Fruit fly (Drosophila melanogaster) whole organism, embryonic: Measurements from ENCODE around the gene CG11920.

Experiments used
- Awh ChIP-seq: fragments of 200-800 bp; sonication (Bioruptor generic); IDR thresholded peaks from 2 replicates; pipeline ENCODE4, ENCODE4 v1.3.6; 2022; ENCODE audit warnings: missing biosample characterization, missing genetic modification characterization
- B-H1 ChIP-seq: fragments of 200-800 bp; sonication (Bioruptor generic); IDR thresholded peaks from 3 replicates; pipeline ENCODE4 v1.3.6; 2022; ENCODE audit warnings: missing biosample characterization, missing genetic modification characterization
- CG10274 ChIP-seq: fragments of 200-800 bp; sonication (Bioruptor generic); optimal IDR thresholded peaks from 3 replicates; lab custom pipeline; 2017; ENCODE audit warnings: missing biosample characterization, mild to moderate bottlenecking, missing genetic modification characterization
- CG10321 ChIP-seq: fragments of 200-800 bp; sonication (Bioruptor generic); IDR thresholded peaks from 2 replicates; pipeline ENCODE4 v1.3.6; 2022; ENCODE audit warnings: missing biosample characterization, missing genetic modification characterization
- CG10543 ChIP-seq: fragments of 200-800 bp; sonication (Bioruptor generic); optimal IDR thresholded peaks from 3 replicates; lab custom pipeline; 2017; ENCODE audit warnings: missing biosample characterization, mild to moderate bottlenecking, missing genetic modification characterization, moderate library complexity
- CG10979 ChIP-seq: fragments of 200-800 bp; sonication (Bioruptor generic); optimal IDR thresholded peaks from 2 replicates; lab custom pipeline; 2018; ENCODE audit warnings: missing biosample characterization, mild to moderate bottlenecking, missing genetic modification characterization, moderate library complexity
- CG12299 ChIP-seq: fragments of 200-800 bp; sonication (Bioruptor generic); optimal IDR thresholded peaks from 2 replicates; lab custom pipeline; 2018; ENCODE audit warnings: missing biosample characterization, mild to moderate bottlenecking, missing genetic modification characterization
- CG13287 ChIP-seq: fragments of 200-800 bp; sonication (Bioruptor generic); IDR thresholded peaks from 2 replicates; pipeline ENCODE4 v1.3.6; 2022; ENCODE audit warnings: missing biosample characterization, missing genetic modification characterization; ENCODE audit not compliant: partially characterized antibody
- CG13296 ChIP-seq: fragments of 200-800 bp; sonication (Bioruptor generic); optimal IDR thresholded peaks from 3 replicates; lab custom pipeline; 2018; ENCODE audit warnings: missing biosample characterization, mild to moderate bottlenecking, missing genetic modification characterization
- CG14860 ChIP-seq: fragments of 200-800 bp; sonication (Bioruptor generic); IDR thresholded peaks from 3 replicates; pipeline ENCODE4 v1.3.6; 2022; ENCODE audit warnings: missing biosample characterization, missing genetic modification characterization; ENCODE audit not compliant: partially characterized antibody
- CG17361 ChIP-seq: fragments of 200-800 bp; sonication (Bioruptor generic); IDR thresholded peaks from 3 replicates; pipeline ENCODE4 v1.3.6; 2022; ENCODE audit warnings: missing biosample characterization, missing genetic modification characterization
- CG2120 ChIP-seq: fragments of 200-800 bp; sonication (Bioruptor generic); optimal IDR thresholded peaks from 3 replicates; lab custom pipeline; 2016; ENCODE audit warnings: missing biosample characterization, missing genetic modification characterization
- CG30403 ChIP-seq: fragments of 200-800 bp; sonication (Bioruptor generic); optimal IDR thresholded peaks from 3 replicates; lab custom pipeline; 2016; ENCODE audit warnings: missing biosample characterization, missing genetic modification characterization
- CG32772 ChIP-seq: fragments of 200-800 bp; sonication (Bioruptor generic); IDR thresholded peaks from 2 replicates; pipeline ENCODE4 v1.3.6; 2022; ENCODE audit warnings: missing biosample characterization, missing genetic modification characterization
- CG34376 ChIP-seq: fragments of 200-800 bp; sonication (Bioruptor generic); optimal IDR thresholded peaks from 2 replicates; lab custom pipeline; 2018; ENCODE audit warnings: missing biosample characterization, mild to moderate bottlenecking, missing genetic modification characterization
- CG5953 ChIP-seq: fragments of 200-800 bp; sonication (Bioruptor generic); IDR thresholded peaks from 2 replicates; pipeline ENCODE4 v1.3.6; 2022; ENCODE audit warnings: missing biosample characterization, missing genetic modification characterization
- CG6175 ChIP-seq: fragments of 200-800 bp; sonication (Bioruptor generic); IDR thresholded peaks from 3 replicates; pipeline ENCODE4 v1.3.6; 2022; ENCODE audit warnings: missing biosample characterization, missing genetic modification characterization
- CG6689 ChIP-seq: fragments of 200-800 bp; sonication (Bioruptor generic); IDR thresholded peaks from 2 replicates; pipeline ENCODE4 v1.3.6; 2022; ENCODE audit warnings: missing biosample characterization, missing genetic modification characterization
- CG6854 ChIP-seq: fragments of 200-800 bp; sonication (Bioruptor generic); optimal IDR thresholded peaks from 3 replicates; lab custom pipeline; 2017; ENCODE audit warnings: missing biosample characterization, mild to moderate bottlenecking, missing genetic modification characterization
- CG8290 ChIP-seq, 3 experiments: fragments of 200-800 bp; sonication (Bioruptor generic); optimal IDR thresholded peaks; 2 replicates each; lab custom pipeline; 2016 to 2019; ENCODE audit warnings: missing biosample characterization in 3 of 3, missing genetic modification characterization in 3 of 3, mild to moderate bottlenecking in 2 of 3, moderate library complexity in 1 of 3
- CG9797 ChIP-seq: fragments of 200-800 bp; sonication (Bioruptor generic); optimal IDR thresholded peaks from 3 replicates; lab custom pipeline; 2018; ENCODE audit warnings: missing biosample characterization, mild to moderate bottlenecking, missing genetic modification characterization
- CHES-1-like ChIP-seq: fragments of 200-800 bp; sonication (Bioruptor generic); optimal IDR thresholded peaks from 2 replicates; lab custom pipeline; 2016; ENCODE audit warnings: missing biosample characterization, missing genetic modification characterization
- Deaf1 ChIP-seq: fragments of 200-800 bp; optimal IDR thresholded peaks from 3 replicates; lab custom pipeline; 2019; ENCODE audit warnings: missing biosample characterization, mild to moderate bottlenecking, missing genetic modification characterization, moderate library complexity
- Drgx ChIP-seq: fragments of 200-800 bp; sonication (Bioruptor generic); IDR thresholded peaks from 2 replicates; pipeline ENCODE4 v1.3.6; 2022; ENCODE audit warnings: missing biosample characterization, missing genetic modification characterization
- Ets65A ChIP-seq: fragments of 200-800 bp; sonication (Bioruptor generic); peaks from one replicate; lab custom pipeline; 2016; ENCODE audit warnings: missing biosample characterization, missing genetic modification characterization
- Hr51 ChIP-seq, 2 experiments: fragments of 200-800 bp; sonication (Bioruptor generic); optimal IDR thresholded peaks; 2 replicates in 1 of 2; 3 replicates in 1 of 2; lab custom pipeline; 2016 to 2018; ENCODE audit warnings: missing biosample characterization in 2 of 2, missing genetic modification characterization in 2 of 2, mild to moderate bottlenecking in 1 of 2, moderate library complexity in 1 of 2
- Hsf ChIP-seq: fragments of 200-800 bp; sonication (Bioruptor generic); optimal IDR thresholded peaks from 3 replicates; lab custom pipeline; 2016; ENCODE audit warnings: missing biosample characterization, missing genetic modification characterization
- Mad ChIP-seq: fragments of 200-800 bp; sonication (Bioruptor generic); optimal IDR thresholded peaks from 2 replicates; lab custom pipeline; 2016; ENCODE audit warnings: missing biosample characterization, missing genetic modification characterization
- Nf-YC ChIP-seq: fragments of 200-800 bp; optimal IDR thresholded peaks from 3 replicates; lab custom pipeline; 2019; ENCODE audit warnings: missing biosample characterization, mild to moderate bottlenecking, missing genetic modification characterization, moderate library complexity
- Rfx ChIP-seq: fragments of 200-800 bp; sonication (Bioruptor generic); IDR thresholded peaks from 2 replicates; pipeline ENCODE4 v1.3.6; 2022; ENCODE audit warnings: missing biosample characterization, missing genetic modification characterization
- Sox100B ChIP-seq: fragments of 200-800 bp; sonication (Bioruptor generic); optimal IDR thresholded peaks from 3 replicates; lab custom pipeline; 2018; ENCODE audit warnings: missing biosample characterization, mild to moderate bottlenecking, missing genetic modification characterization
- Trl ChIP-seq, 3 experiments: fragments of >200 bp in 2 of 3; fragments of 200-800 bp in 1 of 3; sonication (Bioruptor generic) in 1 of 3; optimal IDR thresholded peaks; 2 replicates in 1 of 3; 3 replicates in 2 of 3; lab custom pipeline; 2016 to 2017; ENCODE audit warnings: missing biosample characterization in 1 of 3, missing genetic modification characterization in 1 of 3
- ash1 ChIP-seq: fragments of 200-800 bp; sonication (Bioruptor generic); optimal IDR thresholded peaks from 2 replicates; lab custom pipeline; 2018; ENCODE audit warnings: missing biosample characterization, mild to moderate bottlenecking, missing genetic modification characterization
- az2 ChIP-seq: fragments of 200-800 bp; sonication (Bioruptor generic); optimal IDR thresholded peaks from 3 replicates; lab custom pipeline; 2016; ENCODE audit warnings: missing biosample characterization, missing genetic modification characterization
- dimm ChIP-seq: fragments of 200-800 bp; sonication (Bioruptor generic); IDR thresholded peaks from 2 replicates; pipeline ENCODE4 v1.3.6; 2022; ENCODE audit warnings: missing biosample characterization, missing genetic modification characterization
- dmrt99B ChIP-seq: fragments of 200-800 bp; sonication (Bioruptor generic); optimal IDR thresholded peaks from 2 replicates; lab custom pipeline; 2018; ENCODE audit warnings: missing biosample characterization, mild to moderate bottlenecking, missing genetic modification characterization, moderate library complexity
- ems ChIP-seq: fragments of 200-800 bp; sonication (Bioruptor generic); optimal IDR thresholded peaks from 3 replicates; lab custom pipeline; 2016; ENCODE audit warnings: missing biosample characterization, missing genetic modification characterization
- exex ChIP-seq: fragments of 200-800 bp; sonication (Bioruptor generic); optimal IDR thresholded peaks from 4 replicates; lab custom pipeline; 2018; ENCODE audit warnings: missing biosample characterization, mild to moderate bottlenecking, missing genetic modification characterization, moderate library complexity
- grn ChIP-seq: fragments of 200-800 bp; sonication (Bioruptor generic); optimal IDR thresholded peaks from 3 replicates; lab custom pipeline; 2017; ENCODE audit warnings: missing biosample characterization, missing genetic modification characterization
- ham ChIP-seq: fragments of 200-800 bp; sonication (Bioruptor generic); IDR thresholded peaks from 2 replicates; pipeline ENCODE4 v1.3.6; 2022; ENCODE audit warnings: missing biosample characterization, missing genetic modification characterization
- jigr1 ChIP-seq: fragments of 200-800 bp; sonication (Bioruptor generic); IDR thresholded peaks from 3 replicates; pipeline ENCODE4 v1.3.6; 2022; ENCODE audit warnings: missing biosample characterization, missing genetic modification characterization
- maf-S ChIP-seq: fragments of 200-800 bp; sonication (Bioruptor generic); optimal IDR thresholded peaks from 2 replicates; lab custom pipeline; 2016; ENCODE audit warnings: missing biosample characterization, missing genetic modification characterization
- pb ChIP-seq: fragments of 200-800 bp; sonication (Bioruptor generic); optimal IDR thresholded peaks from 3 replicates; lab custom pipeline; 2016; ENCODE audit warnings: missing biosample characterization, missing genetic modification characterization
- pfk ChIP-seq: fragments of 200-800 bp; sonication (Bioruptor generic); optimal IDR thresholded peaks from 2 replicates; lab custom pipeline; 2018; ENCODE audit warnings: missing biosample characterization, mild to moderate bottlenecking, missing genetic modification characterization, moderate library complexity
- pzg ChIP-seq: fragments of 200-800 bp; sonication (Bioruptor generic); optimal IDR thresholded peaks from 3 replicates; lab custom pipeline; 2018; ENCODE audit warnings: missing biosample characterization, mild to moderate bottlenecking, missing genetic modification characterization, moderate library complexity
- row ChIP-seq: fragments of 200-800 bp; sonication (Bioruptor generic); IDR thresholded peaks from 3 replicates; pipeline ENCODE4 v1.3.6; 2022; ENCODE audit warnings: missing biosample characterization, missing genetic modification characterization
- sug ChIP-seq: fragments of 200-800 bp; optimal IDR thresholded peaks from 2 replicates; lab custom pipeline; 2019; ENCODE audit warnings: missing biosample characterization, mild to moderate bottlenecking, missing genetic modification characterization, moderate library complexity
- tx ChIP-seq: fragments of 200-800 bp; sonication (Bioruptor generic); optimal IDR thresholded peaks from 2 replicates; lab custom pipeline; 2016; ENCODE audit warnings: missing biosample characterization, missing genetic modification characterization

CG11920 gene

dm6 chr3R:25027281-25028219 is 47.1 kb upstream of the CG11920 start (continued):
- TF ChIP-seq B-H1 (GFP tag; lab: Robert Waterston, UW) (no peak), dimm (GFP tag; lab: Robert Waterston, UW) (no peak), CG10274 (peak; percentile 21), jigr1 (no peak), CG9797 (no peak), Ets65A (GFP tag; lab: Kevin White, UChicago) (peak; percentile 90), Nf-YC (tag; lab: Kevin White, UChicago) (peak; percentile 43), Deaf1 (tag; lab: Kevin White, UChicago) (no peak), CG2120 (GFP tag; lab: Kevin White, UChicago) (peak; percentile 75), Awh (GFP tag; lab: Robert Waterston, UW) (no peak), CG13296 (peak; percentile 48), CG8290 (GFP tag; optimal IDR thresholded peaks at IDR 0.05; lab: Kevin White, UChicago) (no peak), CG8290 (tag; optimal IDR thresholded peaks at IDR 0.05; lab: Kevin White, UChicago) (no peak), exex (tag; lab: Kevin White, UChicago) (peak; percentile 99), grn (GFP tag; lab: Kevin White, UChicago) (peak; percentile 63), Hsf (GFP tag; lab: Kevin White, UChicago) (peak; percentile 29), CG10543 (peak; percentile 72), CHES-1-like (GFP tag; lab: Kevin White, UChicago) (no peak), Mad (GFP tag; lab: Kevin White, UChicago) (no peak), CG14860 (GFP tag; lab: Robert Waterston, UW) (no peak), sug (peak; percentile 70), CG10979 (tag; lab: Kevin White, UChicago) (no peak), Trl (optimal IDR thresholded peaks at IDR 0.05; lab: Kevin White, UChicago) (no peak), Trl (GFP tag; optimal IDR thresholded peaks at IDR 0.05; lab: Kevin White, UChicago) (no peak), CG12299 (tag; lab: Kevin White, UChicago) (peak; percentile 17), CG6175 (GFP tag; lab: Robert Waterston, UW) (no peak), dmrt99B (no peak), pzg (GFP tag; lab: Kevin White, UChicago) (no peak), CG30403 (peak; percentile 51), row (GFP tag; lab: Robert Waterston, UW) (peak; percentile 66), ash1 (GFP tag; lab: Kevin White, UChicago) (no peak), az2 (GFP tag; lab: Kevin White, UChicago) (peak; percentile 2), CG34376 (GFP tag; lab: Kevin White, UChicago) (peak; percentile 61), Sox100B (GFP tag; lab: Kevin White, UChicago) (no peak), Drgx (GFP tag; lab: Robert Waterston, UW) (no peak; the same call in 1 of the 2 replicates), CG17361 (GFP tag; lab: Robert Waterston, UW) (no peak), Rfx (GFP tag; lab: Robert Waterston, UW) (peak; percentile 47; the same call in 1 of the 2 replicates), CG13287 (GFP tag; lab: Robert Waterston, UW) (no peak), CG5953 (GFP tag; lab: Robert Waterston, UW) (no peak), CG32772 (GFP tag; lab: Robert Waterston, UW) (no peak), CG6854 (peak; percentile 4), tx (GFP tag; lab: Kevin White, UChicago) (no peak), pb (GFP tag; lab: Kevin White, UChicago) (peak; percentile 60), ems (GFP tag; lab: Kevin White, UChicago) (no peak), Hr51 (GFP tag; optimal IDR thresholded peaks at IDR 0.05; lab: Kevin White, UChicago) (no peak), maf-S (GFP tag; lab: Kevin White, UChicago) (peak; percentile 8), CG10321 (GFP tag; lab: Robert Waterston, UW) (no peak), pfk (GFP tag; lab: Kevin White, UChicago) (peak; percentile 10), CG6689 (GFP tag; lab: Robert Waterston, UW) (0 out of 2 replicates have a peak, but pooled peaks have one; percentile 28), ham (GFP tag; lab: Robert Waterston, UW) (no peak)
